Worm (Caenorhabditis elegans) whole organism, L4 larva: ENCODE results near the gene ndab-1.
A peak's percentile ranks its signal among the peaks of the same experiment; 100 is the strongest.

ENCODE experiments used
- F26F4.8 ChIP-seq: fragments of 200-800 bp; sonication (Bioruptor generic); conservative IDR thresholded peaks from 2 replicates; pipeline ENCODE4 v1.3.6; 2022; ENCODE audit warnings: missing genetic modification characterization, missing compliant biosample characterization
- F37D6.2 ChIP-seq: sonication (generic microtip); optimal IDR thresholded peaks from 2 replicates; lab custom pipeline; 2016; ENCODE audit warnings: mild to moderate bottlenecking, missing genetic modification characterization, missing compliant biosample characterization
- T20F7.1 ChIP-seq: fragments of 200-800 bp; sonication (Bioruptor generic); optimal IDR thresholded peaks from 2 replicates; lab custom pipeline; 2018; ENCODE audit warnings: mild to moderate bottlenecking, missing genetic modification characterization, missing compliant biosample characterization
- T26A8.4 ChIP-seq: fragments of 200-800 bp; sonication (Bioruptor generic); IDR thresholded peaks from 2 replicates; pipeline ENCODE4 v1.3.6; 2022; ENCODE audit warnings: missing genetic modification characterization, missing compliant biosample characterization
- Y105C5A.15 ChIP-seq: fragments of 200-800 bp; sonication (Bioruptor generic); IDR thresholded peaks from 2 replicates; pipeline ENCODE4 v1.3.6; 2022; ENCODE audit warnings: missing genetic modification characterization, missing compliant biosample characterization
- Y75B8A.6 ChIP-seq: fragments of 200-800 bp; sonication (Bioruptor generic); IDR thresholded peaks from 2 replicates; pipeline ENCODE4 v1.3.6; 2022; ENCODE audit warnings: missing genetic modification reagents, missing genetic modification characterization, missing compliant biosample characterization
- ZK337.2 ChIP-seq: fragments of 200-800 bp; sonication (Bioruptor generic); IDR thresholded peaks from 2 replicates; pipeline ENCODE4 v1.3.6; 2022; ENCODE audit warnings: missing genetic modification reagents, missing genetic modification characterization, missing compliant biosample characterization
- ceh-44 ChIP-seq: fragments of 200-800 bp; sonication (Bioruptor generic); IDR thresholded peaks from 2 replicates; pipeline ENCODE4 v1.3.6; 2022; ENCODE audit warnings: missing genetic modification reagents, missing genetic modification characterization, missing compliant biosample characterization
- ces-1 ChIP-seq: fragments of 150-350 bp; sonication (generic microtip); optimal IDR thresholded peaks from 4 replicates; lab custom pipeline; 2014; ENCODE audit warnings: missing biosample characterization, missing genetic modification reagents, missing genetic modification characterization
- ctbp-1 ChIP-seq: fragments of 200-800 bp; sonication (Bioruptor generic); IDR thresholded peaks from 2 replicates; pipeline ENCODE4 v1.3.6; 2022; ENCODE audit warnings: missing genetic modification reagents, missing genetic modification characterization, missing compliant biosample characterization
- daf-16 ChIP-seq, 3 experiments: sonication (generic microtip); optimal IDR thresholded peaks; 2 replicates each; lab custom pipeline; 2016 to 2017; ENCODE audit warnings: missing genetic modification characterization in 3 of 3, missing genetic modification reagents in 3 of 3, mild to moderate bottlenecking in 2 of 3, missing compliant biosample characterization in 2 of 3, missing biosample characterization in 1 of 3, moderate library complexity in 1 of 3
- daf-19 ChIP-seq: fragments of 200-800 bp; sonication (Bioruptor generic); conservative IDR thresholded peaks from 2 replicates; pipeline ENCODE4 v1.3.6; 2022; ENCODE audit warnings: missing genetic modification characterization, missing compliant biosample characterization
- dpl-1 ChIP-seq: fragments of 150-350 bp; optimal IDR thresholded peaks from 2 replicates; lab custom pipeline; 2014; ENCODE audit warnings: missing biosample characterization, missing genetic modification reagents, missing genetic modification characterization
- dve-1 ChIP-seq: sonication (generic microtip); optimal IDR thresholded peaks from 2 replicates; lab custom pipeline; 2017; ENCODE audit warnings: antibody characterized with exemption, mild to moderate bottlenecking, missing genetic modification characterization, missing compliant biosample characterization; ENCODE audit not compliant: insufficient read depth
- egl-27 ChIP-seq: sonication (generic microtip); optimal IDR thresholded peaks from 3 replicates; lab custom pipeline; 2017; ENCODE audit warnings: missing biosample characterization, missing genetic modification reagents, missing genetic modification characterization
- egl-43 ChIP-seq: fragments of 200-800 bp; sonication (Bioruptor generic); IDR thresholded peaks from 2 replicates; pipeline ENCODE4 v1.3.6; 2022; ENCODE audit warnings: missing genetic modification reagents, missing genetic modification characterization, missing compliant biosample characterization
- gei-8 ChIP-seq: fragments of 200-800 bp; sonication (Bioruptor generic); optimal IDR thresholded peaks from 2 replicates; lab custom pipeline; 2018; ENCODE audit warnings: mild to moderate bottlenecking, missing genetic modification characterization, missing compliant biosample characterization
- hif-1 ChIP-seq, 2 experiments: sonication (generic microtip); optimal IDR thresholded peaks; 2 replicates each; lab custom pipeline; 2016 to 2017; ENCODE audit warnings: missing compliant biosample characterization in 2 of 2, missing genetic modification characterization in 2 of 2, missing genetic modification reagents in 2 of 2, missing genotype in 2 of 2, mild to moderate bottlenecking in 1 of 2
- hlh-30 ChIP-seq: sonication (generic microtip); optimal IDR thresholded peaks from 2 replicates; lab custom pipeline; 2017; ENCODE audit warnings: antibody characterized with exemption, mild to moderate bottlenecking, missing genetic modification characterization, missing compliant biosample characterization; ENCODE audit not compliant: insufficient read depth
- jun-1 ChIP-seq: fragments of 150-350 bp; optimal IDR thresholded peaks from 2 replicates; lab custom pipeline; 2014; ENCODE audit warnings: missing biosample characterization, missing genetic modification reagents, missing genetic modification characterization
- lim-7 ChIP-seq: fragments of 200-800 bp; sonication (Bioruptor generic); IDR thresholded peaks from 2 replicates; pipeline ENCODE4 v1.3.6; 2022; ENCODE audit warnings: missing genetic modification characterization, missing compliant biosample characterization
- lin-1 ChIP-seq: fragments of 200-800 bp; sonication (Bioruptor generic); IDR thresholded peaks from 2 replicates; pipeline ENCODE4 v1.3.6; 2022; ENCODE audit warnings: missing genetic modification reagents, missing genetic modification characterization, missing compliant biosample characterization
- lin-13 ChIP-seq: fragments of 150-350 bp; optimal IDR thresholded peaks from 2 replicates; lab custom pipeline; 2014; ENCODE audit warnings: missing biosample characterization, missing genetic modification reagents, missing genetic modification characterization
- lin-29 ChIP-seq: fragments of 200-800 bp; sonication (Bioruptor generic); IDR thresholded peaks from 2 replicates; pipeline ENCODE4 v1.3.6; 2022; ENCODE audit warnings: missing genetic modification reagents, missing genetic modification characterization, missing compliant biosample characterization
- lin-38 ChIP-seq: fragments of 200-800 bp; sonication (Bioruptor generic); IDR thresholded peaks from 2 replicates; pipeline ENCODE4 v1.3.6; 2022; ENCODE audit warnings: missing genetic modification reagents, missing genetic modification characterization, missing compliant biosample characterization
- madf-9 ChIP-seq: fragments of 200-800 bp; sonication (Bioruptor generic); conservative IDR thresholded peaks from 2 replicates; pipeline ENCODE4 v1.3.6; 2022; ENCODE audit warnings: missing genetic modification reagents, missing genetic modification characterization, missing compliant biosample characterization
- mdl-1 ChIP-seq, 2 experiments: fragments of 150-350 bp in 1 of 2; sonication (generic microtip) in 1 of 2; optimal IDR thresholded peaks; 2 replicates each; lab custom pipeline; 2014 to 2017; ENCODE audit warnings: missing biosample characterization in 2 of 2, missing genetic modification characterization in 2 of 2
- mes-2 ChIP-seq: sonication (generic microtip); optimal IDR thresholded peaks from 2 replicates; lab custom pipeline; 2016; ENCODE audit warnings: missing genotype, mild to moderate bottlenecking, missing genetic modification characterization, missing compliant biosample characterization; ENCODE audit not compliant: poor library complexity, severe bottlenecking
- mxl-3 ChIP-seq: fragments of 200-800 bp; sonication (Bioruptor generic); optimal IDR thresholded peaks from 2 replicates; lab custom pipeline; 2018; ENCODE audit warnings: mild to moderate bottlenecking, missing genetic modification characterization, missing compliant biosample characterization
- nhr-11 ChIP-seq: fragments of 150-350 bp; optimal IDR thresholded peaks from 2 replicates; lab custom pipeline; 2014; ENCODE audit warnings: missing biosample characterization, missing genetic modification characterization
- nhr-237 ChIP-seq: sonication (generic microtip); optimal IDR thresholded peaks from 2 replicates; lab custom pipeline; 2017; ENCODE audit warnings: missing biosample characterization, missing genetic modification characterization
- nhr-25 ChIP-seq: sonication (generic microtip); optimal IDR thresholded peaks from 2 replicates; lab custom pipeline; 2017; ENCODE audit warnings: missing genetic modification characterization, mild to moderate bottlenecking, missing compliant biosample characterization, antibody characterized with exemption, moderate library complexity, borderline replicate concordance; ENCODE audit not compliant: insufficient read depth
- nhr-28 ChIP-seq: fragments of 150-350 bp; optimal IDR thresholded peaks from 2 replicates; lab custom pipeline; 2014; ENCODE audit warnings: missing biosample characterization, missing genetic modification characterization
- nhr-48 ChIP-seq: sonication (generic microtip); optimal IDR thresholded peaks from 2 replicates; lab custom pipeline; 2016; ENCODE audit warnings: mild to moderate bottlenecking, missing genetic modification characterization, missing compliant biosample characterization
- nhr-6 ChIP-seq: fragments of 150-350 bp; optimal IDR thresholded peaks from 2 replicates; lab custom pipeline; 2014; ENCODE audit warnings: missing biosample characterization, missing genetic modification characterization
- pha-4 ChIP-seq, 2 experiments: fragments of 150-350 bp in 1 of 2; fragments of 200-800 bp in 1 of 2; sonication (Bioruptor generic) in 1 of 2; IDR thresholded peaks in 1 of 2; optimal IDR thresholded peaks in 1 of 2; 2 replicates each; pipeline versions ENCODE4 v1.3.6 to Lab custom; 2014 to 2022; ENCODE audit warnings: missing genetic modification characterization in 2 of 2, missing genetic modification reagents in 2 of 2, missing biosample characterization in 1 of 2, missing compliant biosample characterization in 1 of 2
- php-3 ChIP-seq: fragments of 200-800 bp; sonication (Bioruptor generic); IDR thresholded peaks from 2 replicates; pipeline ENCODE4 v1.3.6; 2022; ENCODE audit warnings: missing genetic modification reagents, missing genetic modification characterization, missing compliant biosample characterization
- sdz-12 ChIP-seq: fragments of 200-800 bp; sonication (Bioruptor generic); optimal IDR thresholded peaks from 2 replicates; lab custom pipeline; 2018; ENCODE audit warnings: mild to moderate bottlenecking, missing genetic modification characterization, missing compliant biosample characterization
- set-16 ChIP-seq: fragments of 200-800 bp; sonication (Bioruptor generic); IDR thresholded peaks from 2 replicates; pipeline ENCODE4 v1.3.6; 2022; ENCODE audit warnings: missing genetic modification reagents, missing genetic modification characterization, missing compliant biosample characterization
- snpc-4 ChIP-seq: fragments of 150-350 bp; optimal IDR thresholded peaks from 2 replicates; lab custom pipeline; 2014; ENCODE audit warnings: missing biosample characterization, missing genetic modification characterization
- tra-1 ChIP-seq: fragments of 200-800 bp; sonication (Bioruptor generic); IDR thresholded peaks from 2 replicates; pipeline ENCODE4 v1.3.6; 2022; ENCODE audit warnings: missing genetic modification reagents, missing genetic modification characterization, missing compliant biosample characterization
- unc-62 ChIP-seq, 3 experiments: fragments of 150-350 bp in 1 of 3; sonication (generic microtip); optimal IDR thresholded peaks in 2 of 3; peaks in 1 of 3; 1 replicate in 1 of 3; 2 replicates in 2 of 3; lab custom pipeline; 2014 to 2017; ENCODE audit warnings: missing biosample characterization in 3 of 3, missing genetic modification characterization in 3 of 3, missing genetic modification reagents in 3 of 3, missing genotype in 1 of 3
- vab-7 ChIP-seq: fragments of 200-800 bp; sonication (Bioruptor generic); IDR thresholded peaks from 2 replicates; pipeline ENCODE4 v1.3.6; 2022; ENCODE audit warnings: missing genetic modification reagents, missing genetic modification characterization, missing compliant biosample characterization
- zfp-2 ChIP-seq: sonication (generic microtip); optimal IDR thresholded peaks from 2 replicates; lab custom pipeline; 2016; ENCODE audit warnings: mild to moderate bottlenecking, missing genetic modification characterization, missing compliant biosample characterization

The ndab-1 gene

ce11 chrIII:11871617-11872016, 43.9 kb downstream of the ndab-1 start:
- peak; percentile 75; the same call in 1 of the 2 replicates for TF ChIP-seq set-16 (GFP tag; lab: Robert Waterston, UW)
- TF ChIP-seq jun-1 (tag; lab: Kevin White, UChicago) = no peak
- TF ChIP-seq, all 104 proteins: peak for 1

DNA sequence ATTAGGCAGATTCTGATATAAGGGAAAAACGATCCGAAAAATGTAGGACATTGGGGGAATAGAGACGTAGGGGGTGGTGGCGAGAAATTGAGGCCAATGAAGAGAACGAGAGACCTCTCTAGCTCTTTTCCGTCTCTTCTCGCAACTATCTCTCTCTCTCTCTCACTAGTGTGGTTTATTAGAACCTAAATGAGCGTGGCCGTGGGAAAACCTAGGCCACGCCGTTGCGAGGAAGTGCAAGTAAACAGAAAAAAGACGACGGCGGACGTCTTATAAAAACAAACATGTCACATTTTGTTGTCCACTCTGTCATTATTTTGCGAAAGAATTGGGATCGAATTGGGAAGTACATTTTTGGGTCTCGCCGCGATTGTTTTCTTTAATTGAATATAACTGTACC, 45.5 kb downstream of the ndab-1 start:
- TF ChIP-seq Y105C5A.15 (no peak), ctbp-1 (GFP tag; lab: Robert Waterston, UW) (0 out of 2 replicates have a peak, but pooled peaks have one; percentile 35), pha-4 (GFP tag; IDR thresholded peaks at IDR 0.05; lab: Robert Waterston, UW) (peak; percentile 67), pha-4 (tag; optimal IDR thresholded peaks at IDR 0.05; lab: Kevin White, UChicago) (peak; percentile 96), egl-27 (tag; lab: Kevin White, UChicago) (no peak), mes-2 (tag; lab: Kevin White, UChicago) (peak; percentile 97), nhr-48 (tag; lab: Kevin White, UChicago) (peak; percentile 25), lin-13 (GFP tag; lab: Kevin White, UChicago) (peak; percentile 84), Y75B8A.6 (GFP tag; lab: Robert Waterston, UW) (no peak), F37D6.2 (tag; lab: Kevin White, UChicago) (peak; percentile 60), nhr-11 (tag; lab: Kevin White, UChicago) (peak; percentile 87), nhr-25 (no peak), sdz-12 (GFP tag; lab: Kevin White, UChicago) (no peak), daf-19 (GFP tag; lab: Robert Waterston, UW) (no peak), ceh-44 (GFP tag; lab: Robert Waterston, UW) (peak; percentile 79; the same call in 1 of the 2 replicates), nhr-6 (tag; lab: Kevin White, UChicago) (peak; percentile 91), daf-16 (GFP tag; optimal IDR thresholded peaks at IDR 0.05; lab: Kevin White, UChicago) (peak; percentile 40 to 88), daf-16 (tag; optimal IDR thresholded peaks at IDR 0.05; lab: Kevin White, UChicago) (peak; percentile 99), mxl-3 (GFP tag; lab: Kevin White, UChicago) (peak; percentile 85), dpl-1 (GFP tag; lab: Kevin White, UChicago) (peak; percentile 75), hlh-30 (tag; lab: Kevin White, UChicago) (peak; percentile 86), madf-9 (GFP tag; lab: Robert Waterston, UW) (peak; percentile 65), lin-1 (GFP tag; lab: Robert Waterston, UW) (0 out of 2 replicates have a peak, but pooled peaks have one; percentile 36), egl-43 (GFP tag; lab: Robert Waterston, UW) (0 out of 2 replicates have a peak, but pooled peaks have one; percentile 23), mdl-1 (tag; optimal IDR thresholded peaks at IDR 0.05; lab: Kevin White, UChicago) (peak in 1 of 2 experiments; percentile 74), lin-38 (GFP tag; lab: Robert Waterston, UW) (peak; percentile 74), unc-62 (GFP tag; optimal IDR thresholded peaks at IDR 0.05 in 1 of 2; lab: Kevin White, UChicago) (peak in 1 of 2 experiments; percentile 48), unc-62 (tag; optimal IDR thresholded peaks at IDR 0.05; lab: Kevin White, UChicago) (no peak), F26F4.8 (no peak), lin-29 (GFP tag; lab: Robert Waterston, UW) (no peak), snpc-4 (peak; percentile 61), php-3 (GFP tag; lab: Robert Waterston, UW) (0 out of 2 replicates have a peak, but pooled peaks have one; percentile 38), tra-1 (GFP tag; lab: Robert Waterston, UW) (peak; percentile 55; the same call in 1 of the 2 replicates), nhr-237 (tag; lab: Kevin White, UChicago) (peak; percentile 3), ZK337.2 (peak; percentile 36; the same call in 1 of the 2 replicates), set-16 (GFP tag; lab: Robert Waterston, UW) (peak; percentile 21; the same call in 1 of the 2 replicates), lim-7 (GFP tag; lab: Robert Waterston, UW) (no peak), T26A8.4 (GFP tag; lab: Robert Waterston, UW) (peak; percentile 56; the same call in 1 of the 2 replicates), vab-7 (GFP tag; lab: Robert Waterston, UW) (0 out of 2 replicates have a peak, but pooled peaks have one; percentile 32), hif-1 (tag; optimal IDR thresholded peaks at IDR 0.05; lab: Kevin White, UChicago) (peak in 1 of 2 experiments; percentile 90), zfp-2 (tag; lab: Kevin White, UChicago) (no peak), jun-1 (tag; lab: Kevin White, UChicago) (peak; percentile 9), gei-8 (GFP tag; lab: Kevin White, UChicago) (peak; percentile 14), T20F7.1 (GFP tag; lab: Kevin White, UChicago) (no peak), ces-1 (GFP tag; lab: Kevin White, UChicago) (no peak), dve-1 (tag; lab: Kevin White, UChicago) (peak; percentile 91), nhr-28 (peak; percentile 85)
